Worm (Caenorhabditis elegans): ENCODE measurements around the gene rpn-2.

rpn-2 gene

ce11 chrIII:6248064-6248687 is 49.2 kb downstream of the rpn-2 start, which contains the start of the genes gen-1 and stt-3:
Gene gen-1 (minus strand): TSS chrIII:6248158.
Gene stt-3 (plus strand): TSS chrIII:6248637.
- TF ChIP-seq dao-5 (tag; optimal IDR thresholded peaks at IDR 0.05): no peak
- TF ChIP-seq him-1 (tag; optimal IDR thresholded peaks at IDR 0.05): no peak
- TF ChIP-seq W03F9.2 (tag; optimal IDR thresholded peaks at IDR 0.05): no peak

- TF ChIP-seq dao-5 (tag; optimal IDR thresholded peaks at IDR 0.05) (no peak), W03F9.2 (tag; optimal IDR thresholded peaks at IDR 0.05) (no peak), him-1 (tag; optimal IDR thresholded peaks at IDR 0.05) (no peak)
These were observed 52.5 kb downstream of the rpn-2 start, which contains the start of gene amdh-1 for ce11 chrIII:6251511-6251910. Gene amdh-1 (plus strand): TSS chrIII:6251811.
